Worm (Caenorhabditis elegans) whole organism, L2 larva: ENCODE measurements around the gene F32H5.4.

Experiments used
- C34F6.9 ChIP-seq: fragments of 150-350 bp; optimal IDR thresholded peaks from 2 replicates; lab custom pipeline; 2014; ENCODE audit warnings: missing biosample characterization, missing genetic modification characterization
- F13H6.1 ChIP-seq: sonication (generic microtip); optimal IDR thresholded peaks from 2 replicates; lab custom pipeline; 2016; ENCODE audit warnings: missing genetic modification characterization, missing compliant biosample characterization
- R02D3.7 ChIP-seq: fragments of 150-350 bp; optimal IDR thresholded peaks from 2 replicates; lab custom pipeline; 2014; ENCODE audit warnings: missing biosample characterization, missing genetic modification characterization
- Y55F3AM.14 ChIP-seq: fragments of 200-800 bp; sonication (Bioruptor generic); optimal IDR thresholded peaks from 2 replicates; lab custom pipeline; 2018; ENCODE audit warnings: mild to moderate bottlenecking, missing genetic modification characterization, missing compliant biosample characterization
- ZK546.5 ChIP-seq: sonication (generic microtip); optimal IDR thresholded peaks from 2 replicates; lab custom pipeline; 2017; ENCODE audit warnings: missing biosample characterization, missing genetic modification characterization
- alr-1 ChIP-seq: fragments of 150-350 bp; optimal IDR thresholded peaks from 2 replicates; lab custom pipeline; 2014; ENCODE audit warnings: missing biosample characterization, missing genetic modification characterization
- aly-2 ChIP-seq: fragments of 150-350 bp; optimal IDR thresholded peaks from 2 replicates; lab custom pipeline; 2014; ENCODE audit warnings: missing biosample characterization, missing genetic modification characterization
- ama-1 ChIP-seq: fragments of 150-350 bp; optimal IDR thresholded peaks from 2 replicates; lab custom pipeline; 2018; ENCODE audit warnings: inconsistent platforms
- blmp-1 ChIP-seq: sonication (generic microtip); optimal IDR thresholded peaks from 2 replicates; lab custom pipeline; 2017; ENCODE audit warnings: missing genetic modification characterization, mild to moderate bottlenecking, missing compliant biosample characterization, antibody characterized with exemption, moderate library complexity; ENCODE audit not compliant: insufficient read depth
- ceh-16 ChIP-seq: fragments of 150-350 bp; optimal IDR thresholded peaks from 2 replicates; lab custom pipeline; 2014; ENCODE audit warnings: missing biosample characterization, missing genetic modification characterization
- ceh-82 ChIP-seq: fragments of 150-350 bp; optimal IDR thresholded peaks from 2 replicates; lab custom pipeline; 2014; ENCODE audit warnings: missing biosample characterization, missing genetic modification characterization
- crh-2 ChIP-seq: sonication (generic microtip); optimal IDR thresholded peaks from 2 replicates; lab custom pipeline; 2017; ENCODE audit warnings: missing biosample characterization, missing genetic modification characterization
- dmd-4 ChIP-seq: sonication (generic microtip); optimal IDR thresholded peaks from 2 replicates; lab custom pipeline; 2017; ENCODE audit warnings: missing biosample characterization, missing genetic modification characterization
- egl-27 ChIP-seq: sonication (generic microtip); optimal IDR thresholded peaks from 3 replicates; lab custom pipeline; 2017; ENCODE audit warnings: missing biosample characterization, missing genetic modification reagents, missing genetic modification characterization
- elt-1 ChIP-seq: fragments of 150-350 bp; optimal IDR thresholded peaks from 2 replicates; lab custom pipeline; 2014; ENCODE audit warnings: missing biosample characterization, missing genetic modification characterization
- elt-3 ChIP-seq: sonication (generic microtip); optimal IDR thresholded peaks from 2 replicates; lab custom pipeline; 2017; ENCODE audit warnings: missing biosample characterization, missing genetic modification characterization
- fos-1 ChIP-seq: fragments of 150-350 bp; optimal IDR thresholded peaks from 2 replicates; lab custom pipeline; 2014; ENCODE audit warnings: missing biosample characterization, missing genetic modification characterization
- gmeb-1 ChIP-seq: fragments of 150-350 bp; optimal IDR thresholded peaks from 2 replicates; lab custom pipeline; 2014; ENCODE audit warnings: missing biosample characterization, missing genetic modification characterization
- lin-11 ChIP-seq: fragments of 150-350 bp; sonication (generic microtip); optimal IDR thresholded peaks from 2 replicates; lab custom pipeline; 2014; ENCODE audit warnings: missing biosample characterization, missing genetic modification characterization, inconsistent platforms, mixed read lengths
- lin-13 ChIP-seq: fragments of 150-350 bp; optimal IDR thresholded peaks from 2 replicates; lab custom pipeline; 2014; ENCODE audit warnings: missing biosample characterization, missing genetic modification reagents, missing genetic modification characterization
- lin-39 ChIP-seq: fragments of 150-350 bp; optimal IDR thresholded peaks from 2 replicates; lab custom pipeline; 2014; ENCODE audit warnings: missing biosample characterization, missing genetic modification reagents, missing genetic modification characterization
- lsy-2 ChIP-seq, 2 experiments: fragments of 150-350 bp in 1 of 2; sonication (generic microtip) in 1 of 2; optimal IDR thresholded peaks; 2 replicates each; lab custom pipeline; 2014 to 2017; ENCODE audit warnings: missing biosample characterization in 2 of 2, missing genetic modification characterization in 2 of 2
- mab-5 ChIP-seq: fragments of 150-350 bp; optimal IDR thresholded peaks from 2 replicates; lab custom pipeline; 2014; ENCODE audit warnings: missing biosample characterization, missing genetic modification characterization
- mbf-1 ChIP-seq: sonication (generic microtip); optimal IDR thresholded peaks from 2 replicates; lab custom pipeline; 2017; ENCODE audit warnings: missing biosample characterization, missing genetic modification characterization
- mdl-1 ChIP-seq, 2 experiments: fragments of 150-350 bp in 1 of 2; sonication (generic microtip) in 1 of 2; optimal IDR thresholded peaks; 2 replicates each; lab custom pipeline; 2017; ENCODE audit warnings: missing biosample characterization in 2 of 2, missing genetic modification characterization in 2 of 2
- nhr-10 ChIP-seq: sonication (generic microtip); optimal IDR thresholded peaks from 2 replicates; lab custom pipeline; 2017; ENCODE audit warnings: missing biosample characterization, missing genetic modification characterization
- nhr-11 ChIP-seq: fragments of 150-350 bp; optimal IDR thresholded peaks from 2 replicates; lab custom pipeline; 2014; ENCODE audit warnings: missing biosample characterization, missing genetic modification characterization
- nhr-12 ChIP-seq: fragments of 150-350 bp; optimal IDR thresholded peaks from 2 replicates; lab custom pipeline; 2014; ENCODE audit warnings: missing biosample characterization, missing genetic modification characterization
- nhr-129 ChIP-seq: fragments of 150-350 bp; optimal IDR thresholded peaks from 2 replicates; lab custom pipeline; 2014; ENCODE audit warnings: missing biosample characterization, missing genetic modification characterization
- nhr-21 ChIP-seq: fragments of 150-350 bp; optimal IDR thresholded peaks from 2 replicates; lab custom pipeline; 2014; ENCODE audit warnings: missing biosample characterization, missing genetic modification characterization
- nhr-23 ChIP-seq: fragments of 150-350 bp; optimal IDR thresholded peaks from 2 replicates; lab custom pipeline; 2014; ENCODE audit warnings: missing biosample characterization, missing genetic modification reagents, missing genetic modification characterization
- nhr-237 ChIP-seq: fragments of 150-350 bp; optimal IDR thresholded peaks from 2 replicates; lab custom pipeline; 2014; ENCODE audit warnings: missing biosample characterization, missing genetic modification characterization
- nhr-25 ChIP-seq: fragments of 150-350 bp; sonication (generic microtip); optimal IDR thresholded peaks from 3 replicates; lab custom pipeline; 2014; ENCODE audit warnings: missing biosample characterization, missing genetic modification characterization
- nhr-6 ChIP-seq: fragments of 150-350 bp; optimal IDR thresholded peaks from 2 replicates; lab custom pipeline; 2014; ENCODE audit warnings: missing biosample characterization, missing genetic modification characterization
- nhr-77 ChIP-seq: fragments of 150-350 bp; optimal IDR thresholded peaks from 2 replicates; lab custom pipeline; 2014; ENCODE audit warnings: missing biosample characterization, missing genetic modification characterization
- peb-1 ChIP-seq: fragments of 150-350 bp; optimal IDR thresholded peaks from 2 replicates; lab custom pipeline; 2014; ENCODE audit warnings: missing biosample characterization, missing genetic modification characterization
- sem-4 ChIP-seq: fragments of 150-350 bp; optimal IDR thresholded peaks from 2 replicates; lab custom pipeline; 2014; ENCODE audit warnings: missing biosample characterization, missing genetic modification reagents, missing genetic modification characterization
- skn-1 ChIP-seq: sonication (generic microtip); optimal IDR thresholded peaks from 2 replicates; lab custom pipeline; 2017; ENCODE audit warnings: missing biosample characterization, missing genetic modification characterization
- sma-3 ChIP-seq: sonication (generic microtip); optimal IDR thresholded peaks from 2 replicates; lab custom pipeline; 2016; ENCODE audit warnings: missing genetic modification reagents, missing genetic modification characterization, missing compliant biosample characterization
- sma-9 ChIP-seq, 2 experiments: fragments of 150-350 bp in 1 of 2; sonication (generic microtip) in 1 of 2; optimal IDR thresholded peaks; 2 replicates each; lab custom pipeline; 2014 to 2016; ENCODE audit warnings: missing genetic modification characterization in 2 of 2, mild to moderate bottlenecking in 1 of 2, missing biosample characterization in 1 of 2, missing compliant biosample characterization in 1 of 2, missing genetic modification reagents in 1 of 2, moderate library complexity in 1 of 2
- snpc-4 ChIP-seq: fragments of 150-350 bp; optimal IDR thresholded peaks from 2 replicates; lab custom pipeline; 2014; ENCODE audit warnings: missing biosample characterization, missing genetic modification characterization
- unc-39 ChIP-seq: fragments of 150-350 bp; optimal IDR thresholded peaks from 2 replicates; lab custom pipeline; 2014; ENCODE audit warnings: missing biosample characterization, missing genetic modification characterization
- unc-55 ChIP-seq: fragments of 150-350 bp; sonication (generic microtip); optimal IDR thresholded peaks from 3 replicates; lab custom pipeline; 2014; ENCODE audit warnings: missing biosample characterization, missing genetic modification reagents, missing genetic modification characterization
- unc-62 ChIP-seq: fragments of 150-350 bp; optimal IDR thresholded peaks from 2 replicates; lab custom pipeline; 2014; ENCODE audit warnings: missing biosample characterization, missing genetic modification reagents, missing genetic modification characterization
- zag-1 ChIP-seq: fragments of 150-350 bp; optimal IDR thresholded peaks from 2 replicates; lab custom pipeline; 2014; ENCODE audit warnings: missing biosample characterization, missing genetic modification characterization
- ztf-1 ChIP-seq: fragments of 200-800 bp; sonication (Bioruptor generic); conservative IDR thresholded peaks from 2 replicates; pipeline ENCODE4 v1.3.6; 2022; ENCODE audit warnings: missing genetic modification characterization, missing compliant biosample characterization
- ztf-11 ChIP-seq: sonication (generic microtip); optimal IDR thresholded peaks from 2 replicates; lab custom pipeline; 2017; ENCODE audit warnings: missing biosample characterization, missing genetic modification characterization
- ztf-4 ChIP-seq: fragments of 150-350 bp; optimal IDR thresholded peaks from 2 replicates; lab custom pipeline; 2014; ENCODE audit warnings: missing biosample characterization, missing genetic modification characterization

The F32H5.4 gene

DNA sequence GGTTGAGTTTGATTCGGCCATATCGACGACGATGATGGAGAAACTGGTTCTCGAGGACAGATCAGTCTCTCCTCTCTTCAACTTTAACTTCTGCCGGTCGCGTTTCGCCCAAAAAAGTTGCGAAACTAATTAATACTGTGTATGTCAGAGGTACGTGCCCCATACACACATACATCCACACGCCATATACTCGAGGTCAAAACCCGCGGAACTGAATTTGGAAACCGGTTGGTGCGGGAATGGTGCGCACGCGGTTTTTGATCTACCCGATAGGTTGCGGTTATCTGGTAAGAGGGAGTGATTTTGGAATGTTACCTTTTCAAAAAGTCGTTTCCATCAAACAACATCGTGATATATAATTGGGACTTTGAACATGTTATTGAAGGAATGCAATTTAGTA lies 19.8 kb downstream of the F32H5.4 start, which contains the start of gene ifbp-1:
ifbp-1 (minus strand) TSS at position 85 of the 400 bp plus-strand sequence.
- TF ChIP-seq nhr-25 (tag; lab: Kevin White, UChicago) (peak; percentile 98), Y55F3AM.14 (GFP tag; lab: Kevin White, UChicago) (peak; percentile 0), lin-39 (tag; lab: Kevin White, UChicago) (no peak), nhr-23 (tag; lab: Kevin White, UChicago) (no peak), egl-27 (tag; lab: Kevin White, UChicago) (peak; percentile 89), mab-5 (tag; lab: Kevin White, UChicago) (no peak), ztf-11 (tag; lab: Kevin White, UChicago) (no peak), ZK546.5 (tag; lab: Kevin White, UChicago) (no peak), unc-62 (GFP tag; lab: Kevin White, UChicago) (no peak), F13H6.1 (tag; lab: Kevin White, UChicago) (peak; percentile 36), skn-1 (tag; lab: Kevin White, UChicago) (no peak), elt-1 (no peak), lin-11 (tag; lab: Kevin White, UChicago) (no peak), nhr-11 (tag; lab: Kevin White, UChicago) (no peak), ztf-1 (GFP tag; lab: Robert Waterston, UW) (no peak), ztf-4 (tag; lab: Kevin White, UChicago) (peak; percentile 52), nhr-77 (tag; lab: Kevin White, UChicago) (no peak), sma-9 (GFP tag; optimal IDR thresholded peaks at IDR 0.05; lab: Kevin White, UChicago) (peak; percentile 90), sma-9 (tag; optimal IDR thresholded peaks at IDR 0.05; lab: Kevin White, UChicago) (no peak), nhr-21 (peak; percentile 71), nhr-129 (tag; lab: Kevin White, UChicago) (peak; percentile 65), C34F6.9 (tag; lab: Kevin White, UChicago) (no peak), snpc-4 (tag; lab: Kevin White, UChicago) (no peak), blmp-1 (tag; lab: Kevin White, UChicago) (peak; percentile 77), R02D3.7 (no peak), alr-1 (tag; lab: Kevin White, UChicago) (no peak), aly-2 (tag; lab: Kevin White, UChicago) (no peak), ceh-16 (peak; percentile 68), sem-4 (tag; lab: Kevin White, UChicago) (peak; percentile 31), nhr-6 (no peak), elt-3 (tag; lab: Kevin White, UChicago) (no peak), zag-1 (tag; lab: Kevin White, UChicago) (no peak), ama-1 (lab: Kevin White, UChicago) (no peak), lsy-2 (tag; optimal IDR thresholded peaks at IDR 0.05; lab: Kevin White, UChicago) (peak in 1 of 2 experiments; percentile 28), lin-13 (GFP tag; lab: Kevin White, UChicago) (peak; percentile 25), nhr-237 (tag; lab: Kevin White, UChicago) (no peak), ceh-82 (tag; lab: Kevin White, UChicago) (no peak), unc-55 (no peak), dmd-4 (tag; lab: Kevin White, UChicago) (no peak), nhr-10 (tag; lab: Kevin White, UChicago) (no peak), unc-39 (tag; lab: Kevin White, UChicago) (no peak), fos-1 (tag; lab: Kevin White, UChicago) (peak; percentile 45), nhr-12 (tag; lab: Kevin White, UChicago) (no peak), crh-2 (tag; lab: Kevin White, UChicago) (peak; percentile 73), peb-1 (no peak), mbf-1 (no peak), sma-3 (GFP tag; lab: Kevin White, UChicago) (peak; percentile 84), gmeb-1 (peak; percentile 67), mdl-1 (tag; optimal IDR thresholded peaks at IDR 0.05; lab: Kevin White, UChicago) (peak; percentile 36 to 59)
- TF ChIP-seq, all 48 proteins: peak for 18
